Fruit fly (Drosophila melanogaster) whole organism, embryonic: Measurements from ENCODE around the gene BckdhA.

Experiments used
- Blimp-1 ChIP-seq: fragments of 200-800 bp; sonication (Bioruptor generic); optimal IDR thresholded peaks from 3 replicates; lab custom pipeline; 2018; ENCODE audit warnings: missing biosample characterization, missing genetic modification characterization, mild to moderate bottlenecking, moderate library complexity, missing genetic modification reagents
- CG10267 ChIP-seq: fragments of 200-800 bp; sonication (Bioruptor generic); optimal IDR thresholded peaks from 2 replicates; lab custom pipeline; 2018; ENCODE audit warnings: missing biosample characterization, mild to moderate bottlenecking, missing genetic modification characterization, moderate library complexity
- CG10565 ChIP-seq: fragments of 200-800 bp; sonication (Bioruptor generic); optimal IDR thresholded peaks from 3 replicates; lab custom pipeline; 2016; ENCODE audit warnings: missing biosample characterization, mild to moderate bottlenecking, missing genetic modification characterization
- CG11085 ChIP-seq: fragments of 200-800 bp; sonication (Bioruptor generic); IDR thresholded peaks from 2 replicates; pipeline ENCODE4 v1.3.6; 2022; ENCODE audit warnings: missing biosample characterization, missing genetic modification characterization
- CG12236 ChIP-seq: fragments of 200-800 bp; sonication (Bioruptor generic); optimal IDR thresholded peaks from 2 replicates; lab custom pipeline; 2016; ENCODE audit warnings: missing biosample characterization, missing genetic modification characterization
- CG12769 ChIP-seq: fragments of 200-800 bp; sonication (Bioruptor generic); optimal IDR thresholded peaks from 2 replicates; lab custom pipeline; 2019; ENCODE audit warnings: missing biosample characterization, mild to moderate bottlenecking, missing genetic modification characterization, moderate library complexity
- CG13424 ChIP-seq: fragments of 200-800 bp; sonication (Bioruptor generic); optimal IDR thresholded peaks from 2 replicates; lab custom pipeline; 2019; ENCODE audit warnings: missing biosample characterization, mild to moderate bottlenecking, missing genetic modification characterization, moderate library complexity
- CG3407 ChIP-seq: fragments of 200-800 bp; sonication (Bioruptor generic); optimal IDR thresholded peaks from 2 replicates; lab custom pipeline; 2018; ENCODE audit warnings: missing biosample characterization, mild to moderate bottlenecking, missing genetic modification characterization
- CG3995 ChIP-seq: fragments of 200-800 bp; sonication (Bioruptor generic); optimal IDR thresholded peaks from 3 replicates; lab custom pipeline; 2016; ENCODE audit warnings: missing biosample characterization, missing genetic modification characterization
- CG42726 ChIP-seq: fragments of 200-800 bp; sonication (Bioruptor generic); IDR thresholded peaks from 2 replicates; pipeline ENCODE4 v1.3.6; 2022; ENCODE audit warnings: missing biosample characterization, missing genetic modification characterization; ENCODE audit not compliant: partially characterized antibody
- CG4707 ChIP-seq: fragments of 200-800 bp; sonication (Bioruptor generic); optimal IDR thresholded peaks from 2 replicates; lab custom pipeline; 2018; ENCODE audit warnings: missing biosample characterization, mild to moderate bottlenecking, missing genetic modification characterization, moderate library complexity
- CG6272 ChIP-seq: fragments of 200-800 bp; sonication (Bioruptor generic); IDR thresholded peaks from 2 replicates; pipeline ENCODE4 v1.3.6; 2022; ENCODE audit warnings: missing biosample characterization, missing genetic modification characterization
- CG6654 ChIP-seq: fragments of 200-800 bp; sonication (Bioruptor generic); optimal IDR thresholded peaks from 2 replicates; lab custom pipeline; 2017; ENCODE audit warnings: missing biosample characterization, mild to moderate bottlenecking, missing genetic modification characterization
- CG7271 ChIP-seq: fragments of 200-800 bp; sonication (Bioruptor generic); optimal IDR thresholded peaks from 2 replicates; lab custom pipeline; 2018; ENCODE audit warnings: missing biosample characterization, mild to moderate bottlenecking, missing genetic modification characterization, moderate library complexity
- CG9609 ChIP-seq: fragments of 200-800 bp; sonication (Bioruptor generic); optimal IDR thresholded peaks from 3 replicates; lab custom pipeline; 2016; ENCODE audit warnings: missing biosample characterization, missing genetic modification characterization
- CoRest ChIP-seq: fragments of 200-800 bp; sonication (Bioruptor generic); optimal IDR thresholded peaks from 3 replicates; lab custom pipeline; 2018; ENCODE audit warnings: missing biosample characterization, mild to moderate bottlenecking, missing genetic modification characterization, moderate library complexity
- CrebB ChIP-seq: fragments of 200-800 bp; sonication (Bioruptor generic); optimal IDR thresholded peaks from 3 replicates; lab custom pipeline; 2018; ENCODE audit warnings: missing biosample characterization, mild to moderate bottlenecking, missing genetic modification characterization
- Dip2 ChIP-seq: fragments of 200-800 bp; sonication (Bioruptor generic); IDR thresholded peaks from 2 replicates; pipeline ENCODE4 v1.3.6; 2022; ENCODE audit warnings: missing biosample characterization, missing genetic modification characterization
- Dll ChIP-seq: fragments of 200-800 bp; sonication (Bioruptor generic); IDR thresholded peaks from 4 replicates; pipeline ENCODE4 v1.3.6; 2022; ENCODE audit warnings: missing biosample characterization, missing genetic modification characterization; ENCODE audit not compliant: partially characterized antibody
- HHEX ChIP-seq: fragments of 200-800 bp; sonication (Bioruptor generic); optimal IDR thresholded peaks from 3 replicates; lab custom pipeline; 2017; ENCODE audit warnings: missing biosample characterization, mild to moderate bottlenecking, missing genetic modification characterization, missing genetic modification reagents
- HLH4C ChIP-seq: fragments of 200-800 bp; sonication (Bioruptor generic); IDR thresholded peaks from 3 replicates; pipeline ENCODE4 v1.3.6; 2022; ENCODE audit warnings: missing biosample characterization, missing genetic modification characterization; ENCODE audit not compliant: partially characterized antibody
- Hand ChIP-seq: fragments of 200-800 bp; sonication (Bioruptor generic); optimal IDR thresholded peaks from 2 replicates; lab custom pipeline; 2017; ENCODE audit warnings: mild to moderate bottlenecking, missing biosample characterization, missing genetic modification reagents, missing genetic modification characterization
- MBD-R2 ChIP-seq: fragments of 200-800 bp; sonication (Bioruptor generic); IDR thresholded peaks from 2 replicates; pipeline ENCODE4 v1.3.6; 2022; ENCODE audit warnings: missing biosample characterization, missing genetic modification characterization
- MESR4 ChIP-seq: fragments of 200-800 bp; sonication (Bioruptor generic); optimal IDR thresholded peaks from 2 replicates; lab custom pipeline; 2018; ENCODE audit warnings: missing biosample characterization, mild to moderate bottlenecking, missing genetic modification characterization, moderate library complexity
- MTF-1 ChIP-seq: fragments of 200-800 bp; sonication (Bioruptor generic); optimal IDR thresholded peaks from 2 replicates; lab custom pipeline; 2018; ENCODE audit warnings: missing biosample characterization, mild to moderate bottlenecking, missing genetic modification characterization, borderline replicate concordance
- Nf-YA ChIP-seq: fragments of 200-800 bp; sonication (Bioruptor generic); IDR thresholded peaks from 2 replicates; pipeline ENCODE4 v1.3.6; 2022; ENCODE audit warnings: missing biosample characterization, missing genetic modification characterization
- aop ChIP-seq: fragments of 200-800 bp; sonication (Bioruptor generic); IDR thresholded peaks from 2 replicates; pipeline ENCODE4 v1.3.6; 2022; ENCODE audit warnings: missing biosample characterization, missing genetic modification characterization
- ase ChIP-seq: fragments of 200-800 bp; sonication (Bioruptor generic); IDR thresholded peaks from 3 replicates; pipeline ENCODE4 v1.3.6; 2022; ENCODE audit warnings: missing biosample characterization, missing genetic modification characterization
- bab2 ChIP-seq: fragments of 200-800 bp; sonication (Bioruptor generic); optimal IDR thresholded peaks from 2 replicates; lab custom pipeline; 2016; ENCODE audit warnings: missing biosample characterization, missing genetic modification characterization
- bbx ChIP-seq: fragments of 200-800 bp; sonication (Bioruptor generic); IDR thresholded peaks from 2 replicates; pipeline ENCODE4 v1.3.6; 2022; ENCODE audit warnings: missing biosample characterization, missing genetic modification characterization; ENCODE audit not compliant: partially characterized antibody
- bowl ChIP-seq: fragments of 200-800 bp; sonication (Bioruptor generic); IDR thresholded peaks from 2 replicates; pipeline ENCODE4 v1.3.6; 2022; ENCODE audit warnings: missing biosample characterization, missing genetic modification characterization
- corto ChIP-seq: fragments of 200-800 bp; sonication (Bioruptor generic); optimal IDR thresholded peaks from 2 replicates; lab custom pipeline; 2016; ENCODE audit warnings: missing biosample characterization, mild to moderate bottlenecking, missing genetic modification characterization, moderate library complexity
- ems ChIP-seq: fragments of 200-800 bp; sonication (Bioruptor generic); optimal IDR thresholded peaks from 3 replicates; lab custom pipeline; 2016; ENCODE audit warnings: missing biosample characterization, missing genetic modification characterization
- gt ChIP-seq: fragments of 200-800 bp; sonication (Bioruptor generic); IDR thresholded peaks from 2 replicates; pipeline ENCODE4 v1.3.6; 2022; ENCODE audit warnings: missing biosample characterization, missing genetic modification characterization
- lov ChIP-seq, 2 experiments: fragments of 200-800 bp in 1 of 2; fragments of >200 bp in 1 of 2; sonication (Bioruptor generic) in 1 of 2; IDR thresholded peaks in 1 of 2; optimal IDR thresholded peaks in 1 of 2; 2 replicates in 1 of 2; 3 replicates in 1 of 2; pipeline versions ENCODE4 v1.3.6 to Lab custom; 2017 to 2022; ENCODE audit warnings: missing biosample characterization in 1 of 2, missing genetic modification characterization in 1 of 2
- mirr ChIP-seq: fragments of 200-800 bp; sonication (Bioruptor generic); optimal IDR thresholded peaks from 3 replicates; lab custom pipeline; 2018; ENCODE audit warnings: missing biosample characterization, mild to moderate bottlenecking, missing genetic modification characterization
- pita ChIP-seq: fragments of 200-800 bp; sonication (Bioruptor generic); optimal IDR thresholded peaks from 2 replicates; lab custom pipeline; 2017; ENCODE audit warnings: missing biosample characterization, mild to moderate bottlenecking, missing genetic modification characterization
- pzg ChIP-seq: fragments of 200-800 bp; sonication (Bioruptor generic); optimal IDR thresholded peaks from 3 replicates; lab custom pipeline; 2018; ENCODE audit warnings: missing biosample characterization, mild to moderate bottlenecking, missing genetic modification characterization, moderate library complexity
- repo ChIP-seq: fragments of 200-800 bp; sonication (Bioruptor generic); optimal IDR thresholded peaks from 2 replicates; lab custom pipeline; 2016; ENCODE audit warnings: missing biosample characterization, missing genetic modification characterization
- sqz ChIP-seq: fragments of 200-800 bp; sonication (Bioruptor generic); optimal IDR thresholded peaks from 3 replicates; lab custom pipeline; 2018; ENCODE audit warnings: missing biosample characterization, mild to moderate bottlenecking, missing genetic modification characterization
- sr ChIP-seq: fragments of 200-800 bp; sonication (Bioruptor generic); IDR thresholded peaks from 3 replicates; pipeline ENCODE4 v1.3.6; 2022; ENCODE audit warnings: missing biosample characterization, missing genetic modification characterization
- stwl ChIP-seq: fragments of 200-800 bp; sonication (Bioruptor generic); optimal IDR thresholded peaks from 3 replicates; lab custom pipeline; 2018; ENCODE audit warnings: missing biosample characterization, mild to moderate bottlenecking, missing genetic modification characterization, moderate library complexity
- zf30C ChIP-seq: fragments of 200-800 bp; sonication (Bioruptor generic); optimal IDR thresholded peaks from 3 replicates; lab custom pipeline; 2018; ENCODE audit warnings: missing biosample characterization, mild to moderate bottlenecking, missing genetic modification characterization

Gene BckdhA

DNA sequence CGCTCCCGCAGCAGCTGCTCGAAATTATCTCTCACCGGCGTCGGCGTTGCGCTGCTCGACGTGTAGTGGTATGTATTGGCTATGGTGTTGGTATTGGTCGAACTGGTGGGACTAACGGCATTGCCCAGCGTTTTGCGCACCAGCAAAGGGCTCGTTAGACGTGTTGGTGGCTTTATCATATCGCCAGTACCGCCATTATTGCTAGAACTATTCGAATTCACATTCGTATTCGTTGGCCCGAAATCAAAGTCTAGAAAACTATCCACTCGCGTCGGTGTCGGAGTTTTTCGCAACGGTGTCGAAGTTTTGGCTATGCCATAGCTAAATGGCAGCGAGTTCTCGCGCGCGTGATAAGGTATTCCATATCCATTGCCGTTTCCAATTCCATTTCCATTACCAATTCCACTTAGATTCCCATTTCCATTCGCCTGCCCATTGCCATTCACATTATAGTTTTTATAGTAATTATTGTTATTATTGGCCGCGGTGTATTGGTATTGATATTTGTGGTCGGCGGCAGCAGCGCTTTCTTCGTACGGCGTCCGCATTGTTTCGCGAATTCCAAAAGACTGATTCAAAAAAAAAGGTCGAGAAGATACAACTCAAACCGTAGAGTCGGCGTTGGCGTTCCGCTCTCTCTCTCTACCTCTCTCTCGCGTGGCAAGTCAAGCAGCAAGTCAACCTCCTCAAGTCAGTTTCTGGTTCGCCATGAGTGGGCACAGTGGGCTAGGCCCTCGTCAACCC, 23.0 kb upstream of the BckdhA start, which contains the start of gene by (continued):
- TF ChIP-seq pzg (GFP tag; lab: Kevin White, UChicago) (no peak), aop (no peak), gt (GFP tag; lab: Robert Waterston, UW) (no peak), sr (GFP tag; lab: Robert Waterston, UW) (peak; percentile 60; the same call in 2 of the 3 replicates), CG3407 (no peak), ems (GFP tag; lab: Kevin White, UChicago) (no peak), HLH4C (0 out of 3 replicates have a peak, but pooled peaks have one; percentile 12)

DNA sequence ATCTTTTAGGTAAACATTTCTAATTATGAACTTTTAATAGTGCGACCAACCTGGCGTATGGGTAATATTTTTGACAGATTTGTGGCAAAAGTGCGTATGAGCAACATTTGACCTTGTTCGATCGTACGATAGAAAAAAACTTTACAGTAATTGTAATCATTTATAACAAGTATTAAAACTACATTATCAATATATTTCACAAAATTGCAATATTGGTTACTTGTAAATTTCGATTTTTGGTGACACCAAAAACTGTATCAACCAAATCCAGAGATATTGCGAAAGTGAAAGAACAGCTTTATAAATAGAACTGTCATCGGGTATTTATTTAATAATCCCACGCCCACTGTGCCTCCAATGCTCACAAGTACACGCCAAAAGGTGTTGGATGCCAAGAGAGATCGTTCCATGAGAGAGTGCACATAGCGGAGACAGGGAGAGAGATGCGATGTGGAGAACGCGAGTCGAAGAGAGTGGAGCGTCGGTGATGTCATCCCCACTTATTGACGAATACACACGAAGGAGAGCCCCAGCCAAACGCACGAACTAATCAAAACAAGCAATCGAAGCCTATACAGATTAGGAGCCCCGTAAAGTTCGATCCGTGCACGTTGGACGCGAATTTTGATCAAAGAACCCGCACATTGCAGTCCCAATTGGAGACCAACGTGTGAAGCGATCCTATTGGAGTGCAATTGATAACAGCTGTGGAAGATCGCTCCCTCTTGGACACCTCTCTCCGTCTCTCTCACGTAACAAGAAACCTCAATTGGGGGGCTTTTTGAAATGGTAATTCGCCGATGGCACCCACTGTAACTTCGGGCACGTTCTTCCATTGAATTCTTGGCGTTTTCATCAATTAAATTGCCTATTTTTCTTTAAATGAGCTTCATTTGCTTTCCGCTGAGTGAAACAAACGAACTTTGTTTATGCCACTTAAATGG, 22.1 kb upstream of the BckdhA start:
- TF ChIP-seq CG7271 (peak; percentile 46), HLH4C (no peak), bab2 (peak; percentile 88), CG13424 (tag; lab: Kevin White, UChicago) (peak; percentile 97), CG3995 (GFP tag; lab: Kevin White, UChicago) (peak; percentile 79), HHEX (GFP tag; lab: Kevin White, UChicago) (peak; percentile 97), CG12236 (peak; percentile 69), stwl (tag; lab: Kevin White, UChicago) (no peak), bbx (no peak; the same call in 1 of the 2 replicates), CoRest (tag; lab: Kevin White, UChicago) (peak; percentile 98), CG11085 (peak; percentile 80), ase (GFP tag; lab: Robert Waterston, UW) (peak; percentile 79; the same call in 2 of the 3 replicates), corto (peak; percentile 91), Dip2 (GFP tag; lab: Robert Waterston, UW) (peak; percentile 62; the same call in 1 of the 2 replicates), mirr (peak; percentile 80), CG9609 (GFP tag; lab: Kevin White, UChicago) (peak; percentile 89), CG6272 (GFP tag; lab: Robert Waterston, UW) (peak; percentile 82), CG4707 (peak; percentile 81), CG12769 (tag; lab: Kevin White, UChicago) (peak; percentile 89), Hand (GFP tag; lab: Kevin White, UChicago) (peak; percentile 97), MBD-R2 (GFP tag; lab: Robert Waterston, UW) (peak; percentile 73), CG42726 (GFP tag; lab: Robert Waterston, UW) (0 out of 2 replicates have a peak, but pooled peaks have one; percentile 1), Blimp-1 (GFP tag; lab: Kevin White, UChicago) (peak; percentile 89), Nf-YA (GFP tag; lab: Robert Waterston, UW) (peak; percentile 81), CrebB (tag; lab: Kevin White, UChicago) (peak; percentile 83), bowl (GFP tag; lab: Robert Waterston, UW) (peak; percentile 40; the same call in 1 of the 2 replicates), sqz (GFP tag; lab: Kevin White, UChicago) (peak; percentile 91), zf30C (GFP tag; lab: Kevin White, UChicago) (no peak), lov (optimal IDR thresholded peaks at IDR 0.05; lab: Kevin White, UChicago) (no peak), lov (GFP tag; IDR thresholded peaks at IDR 0.05; lab: Robert Waterston, UW) (no peak), pita (no peak), CG10565 (peak; percentile 63), MTF-1 (GFP tag; lab: Kevin White, UChicago) (peak; percentile 57), repo (GFP tag; lab: Kevin White, UChicago) (peak; percentile 82), Dll (GFP tag; lab: Robert Waterston, UW) (no peak; the same call in 3 of the 4 replicates), CG10267 (tag; lab: Kevin White, UChicago) (peak; percentile 92), CG6654 (GFP tag; lab: Kevin White, UChicago) (peak; percentile 90), MESR4 (GFP tag; lab: Kevin White, UChicago) (peak; percentile 16)
